Fruit fly (Drosophila melanogaster) Kc167 (cell line): Measurements from ENCODE around the gene ifc.

Experiments
- Myc ChIP-seq: fragments of >200 bp; optimal IDR thresholded peaks from 2 replicates; lab custom pipeline; 2017; ENCODE audit warnings: missing external identifiers
- h ChIP-seq: fragments of >200 bp; optimal IDR thresholded peaks from 3 replicates; lab custom pipeline; 2018; ENCODE audit warnings: missing external identifiers
- insv ChIP-seq: fragments of >200 bp; optimal IDR thresholded peaks from 3 replicates; lab custom pipeline; 2018; ENCODE audit warnings: missing external identifiers
- psq ChIP-seq: fragments of >200 bp; optimal IDR thresholded peaks from 2 replicates; lab custom pipeline; 2017; ENCODE audit warnings: missing external identifiers
- ttk ChIP-seq: sonication (Bioruptor generic); optimal IDR thresholded peaks from 2 replicates; lab custom pipeline; 2017; ENCODE audit warnings: missing external identifiers

dm6 chr2L:5959863-5960658, 26.1 kb upstream of the ifc start, which contains the start of gene Vm26Aa:
- TF ChIP-seq h (lab: Kevin White, UChicago) (no peak), psq (lab: Kevin White, UChicago) (no peak), Myc (no peak), insv (lab: Kevin White, UChicago) (no peak), ttk (lab: Kevin White, UChicago) (no peak)
